Worm (Caenorhabditis elegans): ENCODE results near the gene H40L08.3.

The H40L08.3 gene

ce11 chrX:15089123-15089522 lies 13.2 kb upstream of the H40L08.3 start, which contains the start of gene flr-4:
TSS of gene flr-4 (plus strand) at chrX:15089397.
- TF ChIP-seq W03F9.2 (tag; optimal IDR thresholded peaks at IDR 0.05) (no peak), him-1 (tag; optimal IDR thresholded peaks at IDR 0.05) (no peak), dao-5 (tag; optimal IDR thresholded peaks at IDR 0.05) (no peak)

ce11 chrX:15087752-15088151 lies 11.9 kb upstream of the H40L08.3 start:
- TF ChIP-seq him-1 (tag; optimal IDR thresholded peaks at IDR 0.05) (no peak), dao-5 (tag; optimal IDR thresholded peaks at IDR 0.05) (no peak), W03F9.2 (tag; optimal IDR thresholded peaks at IDR 0.05) (no peak)

ce11 chrX:15084395-15084794 lies 8.5 kb upstream of the H40L08.3 start, which contains the start of gene F09B12.5:
TSS of gene F09B12.5 (plus strand) at chrX:15084695.
- no peak for TF ChIP-seq W03F9.2 (tag; optimal IDR thresholded peaks at IDR 0.05)
- TF ChIP-seq him-1 (tag; optimal IDR thresholded peaks at IDR 0.05), result no peak
- no peak for TF ChIP-seq dao-5 (tag; optimal IDR thresholded peaks at IDR 0.05)

ce11 chrX:15083795-15084194 lies 7.9 kb upstream of the H40L08.3 start, which contains the start of gene H40L08.1:
TSS of gene H40L08.1 (minus strand) at chrX:15084086.
- TF ChIP-seq him-1 (tag; optimal IDR thresholded peaks at IDR 0.05), result no peak
- no peak for TF ChIP-seq W03F9.2 (tag; optimal IDR thresholded peaks at IDR 0.05)
- no peak for TF ChIP-seq dao-5 (tag; optimal IDR thresholded peaks at IDR 0.05)

ce11 chrX:15081486-15081885 lies 5.6 kb upstream of the H40L08.3 start:
- no peak for TF ChIP-seq him-1 (tag; optimal IDR thresholded peaks at IDR 0.05)

- TF ChIP-seq him-1 (tag; optimal IDR thresholded peaks at IDR 0.05) (no peak), W03F9.2 (tag; optimal IDR thresholded peaks at IDR 0.05) (no peak), dao-5 (tag; optimal IDR thresholded peaks at IDR 0.05) (no peak)
Measured at ce11 chrX:15079406-15079805, 3.5 kb upstream of the H40L08.3 start.

ce11 chrX:15078276-15078675 lies 2.4 kb upstream of the H40L08.3 start:
- TF ChIP-seq dao-5 (tag; optimal IDR thresholded peaks at IDR 0.05), result no peak
- no peak for TF ChIP-seq W03F9.2 (tag; optimal IDR thresholded peaks at IDR 0.05)
- no peak for TF ChIP-seq him-1 (tag; optimal IDR thresholded peaks at IDR 0.05)

ce11 chrX:15077597-15078261 lies 1.8 kb upstream of the H40L08.3 start, which contains the start of the genes H40L08.8, H40L08.2 and H40L08.7:
TSS of gene H40L08.8 (minus strand) at chrX:15077633.
TSS of gene H40L08.2 (minus strand) at chrX:15077744.
TSS of gene H40L08.7 (minus strand) at chrX:15077744.
- TF ChIP-seq W03F9.2 (tag; optimal IDR thresholded peaks at IDR 0.05) (no peak), dao-5 (tag; optimal IDR thresholded peaks at IDR 0.05) (no peak), him-1 (tag; optimal IDR thresholded peaks at IDR 0.05) (no peak)

- TF ChIP-seq W03F9.2 (tag; optimal IDR thresholded peaks at IDR 0.05), result no peak
- no peak for TF ChIP-seq him-1 (tag; optimal IDR thresholded peaks at IDR 0.05)
- TF ChIP-seq dao-5 (tag; optimal IDR thresholded peaks at IDR 0.05), result no peak
Measured at ce11 chrX:15076909-15077308, 1.0 kb upstream of the H40L08.3 start.

- no peak for TF ChIP-seq dao-5 (tag; optimal IDR thresholded peaks at IDR 0.05)
- no peak for TF ChIP-seq W03F9.2 (tag; optimal IDR thresholded peaks at IDR 0.05)
- TF ChIP-seq him-1 (tag; optimal IDR thresholded peaks at IDR 0.05), result no peak
Measured at ce11 chrX:15075170-15075569, 722 bp downstream of the H40L08.3 start.

ce11 chrX:15073479-15073878 lies 2.4 kb downstream of the H40L08.3 start:
- TF ChIP-seq dao-5 (tag; optimal IDR thresholded peaks at IDR 0.05) (no peak), him-1 (tag; optimal IDR thresholded peaks at IDR 0.05) (no peak), W03F9.2 (tag; optimal IDR thresholded peaks at IDR 0.05) (no peak)

ce11 chrX:15072877-15073276 lies 3.0 kb downstream of the H40L08.3 start:
- TF ChIP-seq W03F9.2 (tag; optimal IDR thresholded peaks at IDR 0.05), result no peak
- no peak for TF ChIP-seq him-1 (tag; optimal IDR thresholded peaks at IDR 0.05)
- no peak for TF ChIP-seq dao-5 (tag; optimal IDR thresholded peaks at IDR 0.05)

- TF ChIP-seq W03F9.2 (tag; optimal IDR thresholded peaks at IDR 0.05) (no peak), him-1 (tag; optimal IDR thresholded peaks at IDR 0.05) (no peak), dao-5 (tag; optimal IDR thresholded peaks at IDR 0.05) (no peak)
Measured at ce11 chrX:15070137-15070536, 5.8 kb downstream of the H40L08.3 start.

ce11 chrX:15069242-15069641 lies 6.7 kb downstream of the H40L08.3 start, which contains the start of gene mam-6:
TSS of gene mam-6 (minus strand) at chrX:15069342.
- TF ChIP-seq dao-5 (tag; optimal IDR thresholded peaks at IDR 0.05) (no peak), him-1 (tag; optimal IDR thresholded peaks at IDR 0.05) (no peak), W03F9.2 (tag; optimal IDR thresholded peaks at IDR 0.05) (no peak)

ce11 chrX:15060303-15060702 lies 15.6 kb downstream of the H40L08.3 start, which contains the start of gene fbxa-96:
TSS of gene fbxa-96 (minus strand) at chrX:15060403.
- TF ChIP-seq him-1 (tag; optimal IDR thresholded peaks at IDR 0.05) (no peak), dao-5 (tag; optimal IDR thresholded peaks at IDR 0.05) (no peak), W03F9.2 (tag; optimal IDR thresholded peaks at IDR 0.05) (no peak)

Data from whole organism, L4/young adult.